Worm (Caenorhabditis elegans): ENCODE measurements around the gene H40L08.9.

The H40L08.9 gene

ce11 chrX:15077597-15078261 lies 1.4 kb upstream of the H40L08.9 start, which contains the start of the genes H40L08.8, H40L08.2 and H40L08.7 (continued):
- TF ChIP-seq dmd-8 (GFP tag; IDR thresholded peaks at IDR 0.05), result no peak
- no peak for TF ChIP-seq dpl-1 (GFP tag; optimal IDR thresholded peaks at IDR 0.05)
- no peak for TF ChIP-seq snpc-1.2 (GFP tag; IDR thresholded peaks at IDR 0.05)
- TF ChIP-seq duxl-1 (tag; optimal IDR thresholded peaks at IDR 0.05; ENCODE audit: poor library complexity), result no peak

DNA sequence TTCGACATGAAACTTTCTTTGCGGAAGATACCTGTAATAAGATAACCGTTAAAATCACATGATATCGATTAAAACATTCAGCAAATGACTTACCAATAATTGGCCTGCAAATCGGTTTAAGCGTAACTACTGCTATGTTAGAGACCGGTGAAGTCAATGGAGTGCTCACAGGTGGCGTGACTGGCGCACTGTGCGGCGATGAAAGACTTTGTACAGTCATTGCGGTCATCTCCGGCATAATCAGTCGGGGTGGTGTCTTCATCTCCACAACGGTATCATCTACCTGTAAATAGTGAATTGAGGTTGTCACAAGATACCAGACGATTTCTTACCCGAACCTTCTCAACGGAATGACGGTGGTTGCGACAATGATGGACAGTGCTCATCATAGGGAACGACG lies 629 bp upstream of the H40L08.9 start:
- TF ChIP-seq spr-1 (tag; optimal IDR thresholded peaks at IDR 0.05) (no peak), F26F4.8 (GFP tag; conservative IDR thresholded peaks at IDR 0.05) (no peak), nhr-25 (tag; optimal IDR thresholded peaks at IDR 0.05; ENCODE audit: borderline replicate concordance, insufficient read depth) (no peak), lir-3 (tag; optimal IDR thresholded peaks at IDR 0.05) (no peak), ceh-32 (tag; optimal IDR thresholded peaks at IDR 0.05; ENCODE audit: poor library complexity) (no peak), nhr-102 (tag; optimal IDR thresholded peaks at IDR 0.05) (peak; percentile 22), duxl-1 (tag; optimal IDR thresholded peaks at IDR 0.05; ENCODE audit: poor library complexity) (no peak), D1046.2 (GFP tag; IDR thresholded peaks at IDR 0.05) (no peak), zip-2 (tag; optimal IDR thresholded peaks at IDR 0.05) (no peak), hlh-30 (tag; optimal IDR thresholded peaks at IDR 0.05; ENCODE audit: insufficient read depth) (no peak), F10B5.3 (tag; optimal IDR thresholded peaks at IDR 0.05) (no peak), ceh-82 (tag; optimal IDR thresholded peaks at IDR 0.05) (no peak), dmd-8 (GFP tag; IDR thresholded peaks at IDR 0.05) (0 out of 2 replicates have a peak, but pooled peaks have one; percentile 14), ama-1 (optimal IDR thresholded peaks at IDR 0.05) (peak; percentile 72), nhr-48 (tag; optimal IDR thresholded peaks at IDR 0.05) (no peak), ztf-7 (tag; optimal IDR thresholded peaks at IDR 0.05) (no peak), set-16 (GFP tag; IDR thresholded peaks at IDR 0.05) (no peak), unc-62 (GFP tag; optimal IDR thresholded peaks at IDR 0.05 in 1 of 2) (peak in 1 of 2 experiments; percentile 36), unc-62 (tag; optimal IDR thresholded peaks at IDR 0.05) (no peak), mep-1 (tag; optimal IDR thresholded peaks at IDR 0.05) (no peak), lin-1 (GFP tag; IDR thresholded peaks at IDR 0.05) (no peak), F44E2.7 (GFP tag; IDR thresholded peaks at IDR 0.05) (no peak), egl-27 (tag; optimal IDR thresholded peaks at IDR 0.05) (no peak), hif-1 (tag; optimal IDR thresholded peaks at IDR 0.05) (no peak), zag-1 (tag; optimal IDR thresholded peaks at IDR 0.05) (no peak), snpc-4 (tag; optimal IDR thresholded peaks at IDR 0.05) (no peak), lim-7 (GFP tag; IDR thresholded peaks at IDR 0.05) (no peak)

- 0 out of 2 replicates have a peak, but pooled peaks have one; percentile 10 for TF ChIP-seq egl-43 (GFP tag; IDR thresholded peaks at IDR 0.05)
- TF ChIP-seq hmg-1.1 (GFP tag; IDR thresholded peaks at IDR 0.05), result peak; percentile 33; the same call in 1 of the 2 replicates
- TF ChIP-seq saeg-2 (GFP tag; IDR thresholded peaks at IDR 0.05), result 0 out of 2 replicates have a peak, but pooled peaks have one; percentile 10
- TF ChIP-seq lin-39 (tag; optimal IDR thresholded peaks at IDR 0.05), result no peak
- TF ChIP-seq nhr-42 (GFP tag; IDR thresholded peaks at IDR 0.05), result 0 out of 2 replicates have a peak, but pooled peaks have one; percentile 29
- TF ChIP-seq aha-1 (tag), result peak; percentile 53
- TF ChIP-seq lin-29 (GFP tag; IDR thresholded peaks at IDR 0.05), result no peak
Measured at ce11 chrX:15075170-15075569, 1.1 kb downstream of the H40L08.9 start.

DNA sequence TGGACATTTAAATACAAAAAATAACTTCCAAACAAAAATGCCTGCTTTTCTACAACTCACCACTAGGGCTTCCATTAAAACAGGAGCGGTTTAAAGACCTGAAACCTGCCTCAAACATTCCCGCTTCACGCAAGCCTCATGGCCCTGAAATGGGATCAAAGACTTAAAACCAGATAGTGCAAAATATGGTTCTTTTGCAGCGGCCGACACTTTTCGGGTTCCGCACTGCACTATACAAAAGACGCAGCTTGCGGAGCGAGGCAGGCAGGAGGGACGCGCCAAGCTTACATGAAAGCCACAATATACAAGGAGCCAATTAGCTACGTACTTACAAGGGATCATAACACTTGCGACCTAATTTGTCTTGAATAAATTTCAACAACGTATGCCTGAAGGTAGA lies 2.8 kb downstream of the H40L08.9 start:
- TF ChIP-seq snpc-4 (tag; optimal IDR thresholded peaks at IDR 0.05) (peak; percentile 47), ceh-28 (tag; optimal IDR thresholded peaks at IDR 0.05) (no peak), mes-2 (tag; optimal IDR thresholded peaks at IDR 0.05; ENCODE audit: poor library complexity, severe bottlenecking) (peak; percentile 34), spr-3 (GFP tag; optimal IDR thresholded peaks at IDR 0.05) (no peak)
